Worm (Caenorhabditis elegans) whole organism, late embryonic: Measurements from ENCODE around the gene F41G3.18.

Experiments used
- C08G9.2 ChIP-seq: sonication (generic microtip); optimal IDR thresholded peaks from 2 replicates; lab custom pipeline; 2016; ENCODE audit warnings: mild to moderate bottlenecking, missing genetic modification characterization, moderate library complexity, missing compliant biosample characterization
- K02D7.2 ChIP-seq: sonication (generic microtip); optimal IDR thresholded peaks from 2 replicates; lab custom pipeline; 2017; ENCODE audit warnings: mild to moderate bottlenecking, missing genetic modification characterization, missing compliant biosample characterization
- T23F11.4 ChIP-seq: fragments of 200-800 bp; sonication (Bioruptor generic); optimal IDR thresholded peaks from 2 replicates; lab custom pipeline; 2018; ENCODE audit warnings: mild to moderate bottlenecking, missing genetic modification characterization, missing compliant biosample characterization
- Y22D7AL.16 ChIP-seq: sonication (generic microtip); optimal IDR thresholded peaks from 2 replicates; lab custom pipeline; 2016; ENCODE audit warnings: missing genetic modification characterization, missing compliant biosample characterization
- ahr-1 ChIP-seq: sonication (generic microtip); optimal IDR thresholded peaks from 2 replicates; lab custom pipeline; 2016; ENCODE audit warnings: missing genetic modification characterization, missing compliant biosample characterization
- ama-1 ChIP-seq: fragments of 150-350 bp; optimal IDR thresholded peaks from 2 replicates; lab custom pipeline; 2014
- ceh-14 ChIP-seq: sonication (generic microtip); optimal IDR thresholded peaks from 2 replicates; lab custom pipeline; 2016; ENCODE audit warnings: missing genotype, missing genetic modification characterization, missing compliant biosample characterization
- ceh-18 ChIP-seq: sonication (generic microtip); optimal IDR thresholded peaks from 2 replicates; lab custom pipeline; 2016; ENCODE audit warnings: missing genetic modification characterization, missing compliant biosample characterization
- ceh-2 ChIP-seq: sonication (generic microtip); optimal IDR thresholded peaks from 2 replicates; lab custom pipeline; 2016; ENCODE audit warnings: missing genotype, missing genetic modification characterization, missing compliant biosample characterization
- ceh-22 ChIP-seq: sonication (generic microtip); optimal IDR thresholded peaks from 2 replicates; lab custom pipeline; 2017; ENCODE audit warnings: missing biosample characterization, missing genetic modification characterization
- ceh-24 ChIP-seq: sonication (generic microtip); optimal IDR thresholded peaks from 2 replicates; lab custom pipeline; 2016; ENCODE audit warnings: mild to moderate bottlenecking, missing genetic modification characterization, missing compliant biosample characterization
- ceh-30 ChIP-seq: fragments of 150-350 bp; optimal IDR thresholded peaks from 2 replicates; lab custom pipeline; 2014; ENCODE audit warnings: missing biosample characterization, missing genetic modification characterization
- ceh-45 ChIP-seq: fragments of 200-800 bp; sonication (Bioruptor generic); IDR thresholded peaks from 2 replicates; pipeline ENCODE4 v1.3.6; 2022; ENCODE audit warnings: missing genetic modification reagents, missing genetic modification characterization, missing compliant biosample characterization
- ceh-48 ChIP-seq: sonication (generic microtip); optimal IDR thresholded peaks from 2 replicates; lab custom pipeline; 2016; ENCODE audit warnings: missing genetic modification characterization, inconsistent platforms, missing compliant biosample characterization
- che-1 ChIP-seq: sonication (generic microtip); optimal IDR thresholded peaks from 2 replicates; lab custom pipeline; 2016; ENCODE audit warnings: mild to moderate bottlenecking, missing genetic modification characterization, missing compliant biosample characterization
- dmd-4 ChIP-seq: sonication (generic microtip); optimal IDR thresholded peaks from 2 replicates; lab custom pipeline; 2016; ENCODE audit warnings: borderline replicate concordance, missing genetic modification characterization, missing compliant biosample characterization
- dve-1 ChIP-seq: sonication (generic microtip); optimal IDR thresholded peaks from 2 replicates; lab custom pipeline; 2017; ENCODE audit warnings: antibody characterized with exemption, mild to moderate bottlenecking, missing genetic modification characterization, missing compliant biosample characterization
- elt-2 ChIP-seq: sonication (generic microtip); optimal IDR thresholded peaks from 2 replicates; lab custom pipeline; 2016; ENCODE audit warnings: missing genetic modification reagents, missing genetic modification characterization, missing compliant biosample characterization
- ets-4 ChIP-seq: sonication (generic microtip); optimal IDR thresholded peaks from 2 replicates; lab custom pipeline; 2016; ENCODE audit warnings: missing genetic modification characterization, missing compliant biosample characterization
- eyg-1 ChIP-seq: sonication (generic microtip); optimal IDR thresholded peaks from 2 replicates; lab custom pipeline; 2016; ENCODE audit warnings: missing genotype, missing genetic modification characterization, missing compliant biosample characterization
- fax-1 ChIP-seq: sonication (generic microtip); optimal IDR thresholded peaks from 2 replicates; lab custom pipeline; 2016; ENCODE audit warnings: missing genotype, missing genetic modification characterization, missing compliant biosample characterization
- fkh-10 ChIP-seq: fragments of 150-350 bp; optimal IDR thresholded peaks from 2 replicates; lab custom pipeline; 2014; ENCODE audit warnings: missing biosample characterization, missing genetic modification reagents, missing genetic modification characterization
- fkh-6 ChIP-seq: sonication (generic microtip); optimal IDR thresholded peaks from 2 replicates; lab custom pipeline; 2016; ENCODE audit warnings: missing genetic modification characterization, missing compliant biosample characterization
- hlh-13 ChIP-seq: fragments of 200-800 bp; sonication (Bioruptor generic); optimal IDR thresholded peaks from 2 replicates; lab custom pipeline; 2018; ENCODE audit warnings: mild to moderate bottlenecking, missing genetic modification characterization, missing compliant biosample characterization
- hlh-15 ChIP-seq: sonication (generic microtip); optimal IDR thresholded peaks from 2 replicates; lab custom pipeline; 2016; ENCODE audit warnings: missing genetic modification characterization, missing compliant biosample characterization
- hlh-30 ChIP-seq: sonication (generic microtip); optimal IDR thresholded peaks from 2 replicates; lab custom pipeline; 2017; ENCODE audit warnings: antibody characterized with exemption, missing genetic modification characterization, missing compliant biosample characterization; ENCODE audit not compliant: insufficient read depth
- lim-6 ChIP-seq: sonication (generic microtip); optimal IDR thresholded peaks from 2 replicates; lab custom pipeline; 2016; ENCODE audit warnings: missing genetic modification characterization, missing compliant biosample characterization
- nhr-232 ChIP-seq: sonication (generic microtip); optimal IDR thresholded peaks from 2 replicates; lab custom pipeline; 2016; ENCODE audit warnings: missing genetic modification characterization, missing compliant biosample characterization
- npax-4 ChIP-seq: sonication (generic microtip); optimal IDR thresholded peaks from 2 replicates; lab custom pipeline; 2016; ENCODE audit warnings: missing genetic modification characterization, missing compliant biosample characterization
- pat-9 ChIP-seq: fragments of 200-800 bp; sonication (Bioruptor generic); optimal IDR thresholded peaks from 2 replicates; lab custom pipeline; 2018; ENCODE audit warnings: mild to moderate bottlenecking, missing genetic modification characterization, moderate library complexity, missing compliant biosample characterization
- pha-2 ChIP-seq: sonication (generic microtip); optimal IDR thresholded peaks from 2 replicates; lab custom pipeline; 2017; ENCODE audit warnings: mild to moderate bottlenecking, missing genetic modification characterization, missing compliant biosample characterization
- pha-4 ChIP-seq: fragments of 150-350 bp; optimal IDR thresholded peaks from 2 replicates; lab custom pipeline; 2018; ENCODE audit warnings: missing biosample characterization, missing genetic modification reagents, missing genetic modification characterization
- rnt-1 ChIP-seq: sonication (generic microtip); optimal IDR thresholded peaks from 2 replicates; lab custom pipeline; 2016; ENCODE audit warnings: missing genetic modification characterization, missing compliant biosample characterization
- sdc-2 ChIP-seq: sonication (generic microtip); optimal IDR thresholded peaks from 2 replicates; lab custom pipeline; 2016; ENCODE audit warnings: missing genotype, missing genetic modification characterization, missing compliant biosample characterization
- sox-2 ChIP-seq: fragments of 200-800 bp; sonication (Bioruptor generic); IDR thresholded peaks from 2 replicates; pipeline ENCODE4 v1.3.6; 2022; ENCODE audit warnings: missing genetic modification reagents, missing genetic modification characterization, missing compliant biosample characterization
- sox-4 ChIP-seq: sonication (generic microtip); optimal IDR thresholded peaks from 2 replicates; lab custom pipeline; 2017; ENCODE audit warnings: mild to moderate bottlenecking, missing genetic modification characterization, inconsistent platforms, missing compliant biosample characterization
- tbx-2 ChIP-seq: sonication (generic microtip); optimal IDR thresholded peaks from 2 replicates; lab custom pipeline; 2016; ENCODE audit warnings: missing genetic modification characterization, missing compliant biosample characterization
- tbx-7 ChIP-seq: sonication (generic microtip); optimal IDR thresholded peaks from 2 replicates; lab custom pipeline; 2016; ENCODE audit warnings: missing genotype, missing genetic modification characterization, missing compliant biosample characterization
- unc-3 ChIP-seq, 2 experiments: fragments of 200-800 bp in 1 of 2; sonication (Bioruptor generic) in 1 of 2; sonication (generic microtip) in 1 of 2; conservative IDR thresholded peaks in 1 of 2; optimal IDR thresholded peaks in 1 of 2; 2 replicates each; pipeline versions ENCODE4 v1.3.6 to Lab custom; 2016 to 2022; ENCODE audit warnings: missing compliant biosample characterization in 2 of 2, missing genetic modification characterization in 2 of 2, missing genetic modification reagents in 1 of 2
- unc-55 ChIP-seq: sonication (generic microtip); optimal IDR thresholded peaks from 2 replicates; lab custom pipeline; 2017; ENCODE audit warnings: missing biosample characterization, missing genetic modification reagents, missing genetic modification characterization

The F41G3.18 gene

DNA sequence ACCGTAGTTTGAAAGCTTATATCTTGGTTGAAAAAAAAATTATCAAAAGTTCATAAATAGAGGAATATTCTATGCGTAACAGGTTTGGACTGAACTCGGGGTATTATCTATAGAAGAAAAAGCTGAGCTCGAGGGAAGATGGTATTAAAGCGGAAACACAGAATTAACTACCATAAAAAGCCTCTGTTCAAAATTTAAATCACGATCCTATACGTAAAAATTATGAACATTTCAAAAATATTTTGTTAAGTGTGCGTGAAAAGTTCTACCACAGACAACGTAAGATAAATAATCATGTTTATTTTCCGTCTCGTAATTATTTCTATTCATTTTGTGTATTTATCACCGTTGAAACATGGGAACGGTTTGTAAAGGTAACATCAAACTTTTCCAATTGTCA is 21.7 kb upstream of the F41G3.18 start, which contains the start of gene F41G3.5:
TSS of gene F41G3.5 (plus strand) at position 301 of the 400 bp plus-strand sequence.
- no peak for TF ChIP-seq ceh-2
- TF ChIP-seq sdc-2 = no peak
- TF ChIP-seq fax-1 = no peak
- no peak for TF ChIP-seq ets-4 (tag; lab: Kevin White, UChicago)
- no peak for TF ChIP-seq sox-4
- TF ChIP-seq dve-1 = no peak
- no peak for TF ChIP-seq npax-4 (tag; lab: Kevin White, UChicago)
- TF ChIP-seq ceh-22 (tag; lab: Kevin White, UChicago) = no peak
- no peak for TF ChIP-seq T23F11.4 (GFP tag; lab: Kevin White, UChicago)
- no peak for TF ChIP-seq ceh-45
- TF ChIP-seq lim-6 = no peak
- no peak for TF ChIP-seq dmd-4 (tag; lab: Kevin White, UChicago)
- no peak for TF ChIP-seq unc-55
- no peak for TF ChIP-seq fkh-10 (GFP tag; lab: Kevin White, UChicago)
- no peak for TF ChIP-seq sox-2 (GFP tag; lab: Robert Waterston, UW)
- TF ChIP-seq C08G9.2 = no peak
- no peak for TF ChIP-seq ahr-1 (tag; lab: Kevin White, UChicago)
- no peak for TF ChIP-seq elt-2 (tag; lab: Kevin White, UChicago)
- TF ChIP-seq ceh-24 = no peak

DNA sequence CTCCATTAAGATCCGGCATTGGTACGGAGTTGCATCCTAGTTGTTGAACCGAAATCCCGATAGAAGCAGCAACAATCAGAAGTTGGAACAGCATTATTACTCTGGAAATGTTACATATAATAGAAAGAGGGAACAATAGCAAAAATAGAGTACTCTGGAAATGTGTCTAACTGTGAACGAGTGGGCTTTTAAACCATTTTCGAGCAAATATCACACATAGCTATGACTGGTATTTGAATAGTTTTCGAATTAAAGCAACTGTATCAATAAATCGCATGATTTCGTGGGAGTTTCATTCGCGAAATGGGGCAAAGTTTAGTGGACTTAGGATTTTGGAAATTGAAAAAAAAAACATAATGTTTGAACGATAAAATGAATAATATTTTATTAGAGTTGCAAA is 18.7 kb upstream of the F41G3.18 start, which contains the start of gene F41G3.10:
TSS of gene F41G3.10 (minus strand) at position 101 of the 400 bp plus-strand sequence.
- no peak for TF ChIP-seq fax-1
- no peak for TF ChIP-seq sox-4
- TF ChIP-seq T23F11.4 (GFP tag; lab: Kevin White, UChicago) = no peak
- no peak for TF ChIP-seq ceh-14
- TF ChIP-seq eyg-1 = no peak
- TF ChIP-seq Y22D7AL.16 = no peak
- TF ChIP-seq ceh-48 (tag; lab: Kevin White, UChicago) = no peak
- no peak for TF ChIP-seq pha-4 (tag; lab: Kevin White, UChicago)
- TF ChIP-seq lim-6 = no peak
- no peak for TF ChIP-seq fkh-6 (tag; lab: Kevin White, UChicago)
- TF ChIP-seq npax-4 (tag; lab: Kevin White, UChicago) = no peak
- no peak for TF ChIP-seq ceh-30 (tag; lab: Kevin White, UChicago)
- TF ChIP-seq che-1 (tag; lab: Kevin White, UChicago) = no peak
- TF ChIP-seq hlh-13 (GFP tag; lab: Kevin White, UChicago) = no peak
- no peak for TF ChIP-seq hlh-15 (tag; lab: Kevin White, UChicago)
- no peak for TF ChIP-seq pha-2 (tag; lab: Kevin White, UChicago)
- no peak for TF ChIP-seq pat-9 (tag; lab: Kevin White, UChicago)
- TF ChIP-seq ama-1 (lab: Kevin White, UChicago) = no peak
- no peak for TF ChIP-seq elt-2 (tag; lab: Kevin White, UChicago)
- no peak for TF ChIP-seq tbx-2
- TF ChIP-seq, all 69 proteins: peak for 0

DNA sequence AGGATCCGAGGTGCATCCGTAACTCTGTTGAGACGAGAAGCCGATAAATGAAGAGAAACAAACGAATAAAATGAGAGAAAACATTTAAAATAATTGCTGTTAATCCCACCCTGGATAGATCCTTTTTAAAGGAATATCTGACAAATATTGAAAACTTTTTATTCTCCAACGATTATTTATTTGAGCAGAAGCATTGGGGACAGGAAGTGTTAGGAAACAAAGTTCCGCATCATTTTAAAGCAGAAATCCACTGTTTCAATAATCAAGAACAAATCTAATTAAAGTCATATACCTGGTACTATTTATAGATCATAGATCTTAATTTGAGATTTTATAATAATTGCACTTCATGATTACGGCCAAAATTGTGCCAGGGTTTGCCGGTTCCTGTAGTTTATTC is 17.2 kb upstream of the F41G3.18 start, which contains the start of gene F41G3.20:
TSS of gene F41G3.20 (minus strand) at position 101 of the 400 bp plus-strand sequence.
- TF ChIP-seq hlh-30 = no peak
- no peak for TF ChIP-seq nhr-232 (tag; lab: Kevin White, UChicago)
- no peak for TF ChIP-seq Y22D7AL.16
- TF ChIP-seq unc-3 (GFP tag; conservative IDR thresholded peaks at IDR 0.05; lab: Robert Waterston, UW) = no peak
- TF ChIP-seq unc-3 (tag; optimal IDR thresholded peaks at IDR 0.05; lab: Kevin White, UChicago) = no peak
- TF ChIP-seq ahr-1 (tag; lab: Kevin White, UChicago) = no peak
- no peak for TF ChIP-seq rnt-1 (tag; lab: Kevin White, UChicago)
- TF ChIP-seq tbx-7 (tag; lab: Kevin White, UChicago) = no peak
- no peak for TF ChIP-seq K02D7.2 (tag; lab: Kevin White, UChicago)
- TF ChIP-seq fkh-6 (tag; lab: Kevin White, UChicago) = no peak
- no peak for TF ChIP-seq ceh-18 (tag; lab: Kevin White, UChicago)
